Worm (Caenorhabditis elegans) whole organism, L4/young adult: ENCODE measurements around the gene C14E2.4.

ENCODE experiments used
- dao-5 ChIP-seq: sonication (generic microtip); optimal IDR thresholded peaks from 2 replicates; lab custom pipeline; 2016; ENCODE audit warnings: missing genotype, missing genetic modification characterization, moderate library complexity, missing compliant biosample characterization
- him-1 ChIP-seq: sonication (generic microtip); optimal IDR thresholded peaks from 2 replicates; lab custom pipeline; 2016; ENCODE audit warnings: missing genotype, missing genetic modification reagents, missing genetic modification characterization, missing compliant biosample characterization

DNA sequence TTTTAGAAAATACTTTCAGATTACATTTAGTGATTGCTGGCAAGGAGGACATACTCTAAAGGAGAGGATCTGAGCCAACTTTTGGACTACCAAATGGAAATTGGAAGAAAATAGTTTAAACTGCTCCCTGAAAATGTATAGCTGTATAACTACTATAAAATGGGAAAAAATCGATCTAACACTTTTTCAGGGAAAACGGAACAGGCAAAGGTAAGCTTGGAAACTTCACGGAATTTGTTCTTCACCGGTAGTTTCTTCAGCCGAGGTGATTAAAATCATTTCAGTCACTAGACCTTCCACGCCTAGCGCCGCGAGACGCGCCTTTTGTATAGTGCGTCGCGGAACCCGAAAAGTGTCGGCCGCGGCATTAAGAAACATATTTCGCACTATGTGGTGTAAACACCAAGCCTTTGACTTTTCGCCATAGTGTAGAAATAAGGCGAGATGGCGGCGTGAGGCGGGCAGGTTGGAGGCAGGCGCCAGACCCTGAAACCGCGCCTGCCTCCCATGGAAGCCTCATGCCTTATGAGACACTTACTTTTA lies 4.2 kb upstream of the C14E2.4 start, which contains the start of gene C14E2.5:
- no peak for TF ChIP-seq him-1 (tag; lab: Kevin White, UChicago)
- TF ChIP-seq dao-5 (tag; lab: Kevin White, UChicago): no peak
